Fruit fly (Drosophila melanogaster): ENCODE data around the gene CG6638.

The CG6638 gene

DNA sequence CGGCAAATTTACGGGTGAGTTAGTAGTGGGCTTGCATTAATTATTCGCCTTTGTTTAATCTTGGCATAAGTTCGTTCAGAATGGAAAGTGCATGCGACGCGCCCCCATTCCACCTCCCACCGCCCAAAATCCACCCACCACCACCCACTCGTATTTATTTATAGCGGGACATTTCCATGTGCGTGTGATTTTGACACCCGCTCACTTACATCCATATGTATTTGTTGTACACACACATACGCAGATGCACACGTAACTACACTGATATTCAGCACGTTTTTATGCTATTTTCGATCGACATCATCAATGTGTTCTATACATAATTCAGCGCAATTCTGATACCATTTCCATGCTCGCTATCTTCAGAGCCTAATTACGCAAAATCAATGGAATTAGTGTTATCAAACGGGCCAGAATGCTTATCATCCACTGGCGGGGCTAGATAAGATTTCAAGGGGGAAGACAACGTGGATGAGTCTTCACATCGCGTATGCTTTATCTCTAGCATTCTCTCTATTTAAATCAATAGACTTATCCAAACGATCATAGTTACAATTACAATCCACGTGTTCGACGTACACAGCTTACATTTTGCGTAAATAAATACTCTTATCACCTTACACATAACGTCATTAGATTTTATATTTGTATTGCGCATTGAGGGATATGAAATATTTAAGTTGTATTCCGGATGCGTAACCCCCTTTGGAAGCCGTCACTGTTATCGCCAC is 50.0 kb downstream of the CG6638 start (continued):
- no peak for TF ChIP-seq ash1 (GFP tag; optimal IDR thresholded peaks at IDR 0.05)
- TF ChIP-seq fu2 (GFP tag; optimal IDR thresholded peaks at IDR 0.05), result peak; percentile 5
- TF ChIP-seq chinmo (GFP tag; IDR thresholded peaks at IDR 0.05; ENCODE audit: partially characterized antibody), result 0 out of 4 replicates have a peak, but pooled peaks have one; percentile 7
- TF ChIP-seq CG12104 (GFP tag; optimal IDR thresholded peaks at IDR 0.05), result no peak
- TF ChIP-seq CG1832 (GFP tag; optimal IDR thresholded peaks at IDR 0.05), result no peak
- TF ChIP-seq CG9876 (GFP tag; optimal IDR thresholded peaks at IDR 0.05), result no peak
- TF ChIP-seq CG6654 (GFP tag; optimal IDR thresholded peaks at IDR 0.05), result no peak
- TF ChIP-seq otp (GFP tag; IDR thresholded peaks at IDR 0.05), result no peak
- no peak for TF ChIP-seq Hr39 (optimal IDR thresholded peaks at IDR 0.05)
- TF ChIP-seq Lpt (GFP tag; optimal IDR thresholded peaks at IDR 0.05), result no peak
- no peak for TF ChIP-seq CG17186 (GFP tag; optimal IDR thresholded peaks at IDR 0.05)
- peak; percentile 7 for TF ChIP-seq Fer2 (tag; optimal IDR thresholded peaks at IDR 0.05)
- peak; percentile 36; the same call in 1 of the 2 replicates for TF ChIP-seq Taf1 (GFP tag; IDR thresholded peaks at IDR 0.05)
- TF ChIP-seq CG31224 (GFP tag; IDR thresholded peaks at IDR 0.05), result no peak
- no peak for TF ChIP-seq Dbx (GFP tag; IDR thresholded peaks at IDR 0.05)
- TF ChIP-seq kah (GFP tag; optimal IDR thresholded peaks at IDR 0.05), result no peak
- TF ChIP-seq CkIIα-i1 (GFP tag; IDR thresholded peaks at IDR 0.05), result no peak
- no peak for TF ChIP-seq CG11085 (GFP tag; IDR thresholded peaks at IDR 0.05)

DNA sequence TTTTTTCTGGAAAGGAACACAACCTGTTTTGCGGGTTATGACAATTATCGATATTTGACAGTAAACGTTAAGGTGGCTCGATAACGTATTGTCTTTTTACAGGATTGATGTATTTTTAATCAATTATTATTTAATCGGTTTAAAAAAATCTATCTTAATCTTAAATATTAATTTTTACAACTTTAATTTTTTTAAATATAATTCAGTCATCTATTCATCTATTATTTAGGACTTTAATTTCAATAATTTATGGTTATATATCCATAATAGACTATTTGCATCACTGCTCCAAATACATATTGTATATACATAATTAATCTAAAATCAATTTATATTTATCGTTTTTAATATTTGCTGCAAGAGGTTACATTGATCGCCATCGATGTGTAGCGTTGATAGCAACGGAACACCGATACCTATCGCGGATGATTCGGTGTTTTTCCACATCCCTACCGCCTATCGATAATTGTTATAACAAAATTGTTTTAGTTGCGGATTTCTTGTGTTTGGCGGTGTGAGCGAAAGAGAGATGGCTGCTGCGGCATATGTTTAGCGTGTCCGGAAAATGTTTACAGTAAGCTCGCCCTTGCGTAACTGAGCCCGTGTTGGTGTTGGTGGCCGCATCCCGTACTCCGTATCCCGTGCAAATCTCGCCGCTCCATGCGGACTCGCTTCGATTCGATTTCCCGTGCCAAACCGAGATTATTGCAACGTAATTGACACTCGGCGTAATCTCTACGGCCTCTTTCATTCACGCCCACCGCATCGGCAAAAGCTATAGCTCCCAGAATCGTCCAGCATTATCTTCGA is 50.9 kb downstream of the CG6638 start, which contains the start of the genes GstO1 and foi:
Gene GstO1, minus strand, starts transcription at position 51 of the 810 bp plus-strand sequence.
Gene foi, plus strand, starts transcription at position 429 of the 810 bp plus-strand sequence.
- TF ChIP-seq CG7987 (GFP tag; optimal IDR thresholded peaks at IDR 0.05) (no peak), CG2202 (tag; optimal IDR thresholded peaks at IDR 0.05) (no peak), CG5245 (GFP tag; optimal IDR thresholded peaks at IDR 0.05) (no peak), psq (GFP tag; optimal IDR thresholded peaks at IDR 0.05) (peak; percentile 12), dysf (GFP tag; IDR thresholded peaks at IDR 0.05) (no peak), HLH3B (GFP tag; IDR thresholded peaks at IDR 0.05) (0 out of 2 replicates have a peak, but pooled peaks have one; percentile 29), ro (GFP tag; IDR thresholded peaks at IDR 0.05) (no peak), CG4360 (GFP tag; IDR thresholded peaks at IDR 0.05) (no peak), CG8388 (GFP tag; optimal IDR thresholded peaks at IDR 0.05) (no peak), Meics (GFP tag; optimal IDR thresholded peaks at IDR 0.05) (peak; percentile 31), ash1 (GFP tag; optimal IDR thresholded peaks at IDR 0.05) (no peak), org-1 (GFP tag; optimal IDR thresholded peaks at IDR 0.05) (no peak), dpn (GFP tag; optimal IDR thresholded peaks at IDR 0.05) (peak in 1 of 2 experiments; percentile 19), nerfin-2 (GFP tag; IDR thresholded peaks at IDR 0.05; ENCODE audit: partially characterized antibody) (peak; percentile 99), CG4282 (GFP tag; optimal IDR thresholded peaks at IDR 0.05) (no peak), CG3281 (GFP tag; optimal IDR thresholded peaks at IDR 0.05) (peak; percentile 19), B-H1 (GFP tag; IDR thresholded peaks at IDR 0.05) (no peak), CG2116 (GFP tag; optimal IDR thresholded peaks at IDR 0.05) (peak; percentile 95), NC2β (GFP tag; optimal IDR thresholded peaks at IDR 0.05) (no peak), p53 (GFP tag; optimal IDR thresholded peaks at IDR 0.05) (no peak), TFAM (GFP tag; optimal IDR thresholded peaks at IDR 0.05) (no peak), Taf1 (GFP tag; IDR thresholded peaks at IDR 0.05) (no peak), tx (GFP tag; optimal IDR thresholded peaks at IDR 0.05) (no peak), Rfx (GFP tag; IDR thresholded peaks at IDR 0.05) (peak; percentile 74), cato (GFP tag; optimal IDR thresholded peaks at IDR 0.05; ENCODE audit: borderline replicate concordance) (no peak), ase (GFP tag; IDR thresholded peaks at IDR 0.05) (no peak), CG16779 (GFP tag; IDR thresholded peaks at IDR 0.05) (no peak), danr (GFP tag; IDR thresholded peaks at IDR 0.05) (no peak), CG12744 (GFP tag; optimal IDR thresholded peaks at IDR 0.05) (no peak), Atf3 (GFP tag; optimal IDR thresholded peaks at IDR 0.05) (no peak), CG8359 (GFP tag; optimal IDR thresholded peaks at IDR 0.05; ENCODE audit: borderline replicate concordance) (no peak), CG15696 (tag; optimal IDR thresholded peaks at IDR 0.05) (no peak), CG2120 (GFP tag; optimal IDR thresholded peaks at IDR 0.05) (peak; percentile 56)
